Fruit fly (Drosophila melanogaster) whole organism, embryonic: ENCODE results near the gene CG42577.

ENCODE experiments used
- CG10431 ChIP-seq: fragments of 200-800 bp; sonication (Bioruptor generic); optimal IDR thresholded peaks from 3 replicates; lab custom pipeline; 2018; ENCODE audit warnings: missing biosample characterization, mild to moderate bottlenecking, missing genetic modification characterization
- CG10565 ChIP-seq: fragments of 200-800 bp; sonication (Bioruptor generic); optimal IDR thresholded peaks from 3 replicates; lab custom pipeline; 2016; ENCODE audit warnings: missing biosample characterization, mild to moderate bottlenecking, missing genetic modification characterization
- CG11456 ChIP-seq: fragments of 200-800 bp; sonication (Bioruptor generic); IDR thresholded peaks from 3 replicates; pipeline ENCODE4 v1.3.6; 2022; ENCODE audit warnings: missing biosample characterization, missing genetic modification characterization
- CG11723 ChIP-seq: fragments of 200-800 bp; sonication (Bioruptor generic); optimal IDR thresholded peaks from 2 replicates; lab custom pipeline; 2017; ENCODE audit warnings: missing biosample characterization, mild to moderate bottlenecking, missing genetic modification characterization
- CG14014 ChIP-seq: fragments of 200-800 bp; sonication (Bioruptor generic); IDR thresholded peaks from 2 replicates; pipeline ENCODE4 v1.3.6; 2022; ENCODE audit warnings: missing biosample characterization, missing genetic modification characterization
- CG17361 ChIP-seq: fragments of 200-800 bp; sonication (Bioruptor generic); IDR thresholded peaks from 3 replicates; pipeline ENCODE4 v1.3.6; 2022; ENCODE audit warnings: missing biosample characterization, missing genetic modification characterization
- CG17802 ChIP-seq: fragments of 200-800 bp; sonication (Bioruptor generic); optimal IDR thresholded peaks from 2 replicates; lab custom pipeline; 2018; ENCODE audit warnings: missing biosample characterization, mild to moderate bottlenecking, missing genetic modification characterization, moderate library complexity
- CG18262 ChIP-seq: fragments of 200-800 bp; optimal IDR thresholded peaks from 3 replicates; lab custom pipeline; 2019; ENCODE audit warnings: missing biosample characterization, mild to moderate bottlenecking, missing genetic modification characterization, moderate library complexity
- CG2120 ChIP-seq: fragments of 200-800 bp; sonication (Bioruptor generic); optimal IDR thresholded peaks from 3 replicates; lab custom pipeline; 2016; ENCODE audit warnings: missing biosample characterization, missing genetic modification characterization
- CG2875 ChIP-seq: fragments of 200-800 bp; sonication (Bioruptor generic); optimal IDR thresholded peaks from 2 replicates; lab custom pipeline; 2017; ENCODE audit warnings: missing biosample characterization, mild to moderate bottlenecking, missing genetic modification characterization, missing genetic modification reagents
- CG31365 ChIP-seq: fragments of 200-800 bp; sonication (Bioruptor generic); optimal IDR thresholded peaks from 2 replicates; lab custom pipeline; 2018; ENCODE audit warnings: missing biosample characterization, mild to moderate bottlenecking, missing genetic modification characterization
- CG4617 ChIP-seq: fragments of 200-800 bp; sonication (Bioruptor generic); optimal IDR thresholded peaks from 3 replicates; lab custom pipeline; 2016; ENCODE audit warnings: missing biosample characterization, missing genetic modification characterization, borderline replicate concordance
- CG7839 ChIP-seq: fragments of 200-800 bp; sonication (Bioruptor generic); optimal IDR thresholded peaks from 3 replicates; lab custom pipeline; 2018; ENCODE audit warnings: missing biosample characterization, mild to moderate bottlenecking, missing genetic modification characterization, moderate library complexity
- CG9817 ChIP-seq: fragments of 200-800 bp; sonication (Bioruptor generic); optimal IDR thresholded peaks from 2 replicates; lab custom pipeline; 2018; ENCODE audit warnings: missing biosample characterization, mild to moderate bottlenecking, missing genetic modification characterization, moderate library complexity
- Dad ChIP-seq: fragments of 200-800 bp; sonication (Bioruptor generic); optimal IDR thresholded peaks from 3 replicates; lab custom pipeline; 2016; ENCODE audit warnings: missing biosample characterization, missing genetic modification characterization
- Dll ChIP-seq: fragments of 200-800 bp; sonication (Bioruptor generic); IDR thresholded peaks from 4 replicates; pipeline ENCODE4 v1.3.6; 2022; ENCODE audit warnings: missing biosample characterization, missing genetic modification characterization; ENCODE audit not compliant: partially characterized antibody
- Dref ChIP-seq: fragments of 200-800 bp; sonication (Bioruptor generic); IDR thresholded peaks from 2 replicates; pipeline ENCODE4 v1.3.6; 2022; ENCODE audit warnings: missing biosample characterization, missing genetic modification characterization
- Eip74EF ChIP-seq, 2 experiments: fragments of 200-800 bp in 1 of 2; fragments of >200 bp in 1 of 2; sonication (Bioruptor generic) in 1 of 2; optimal IDR thresholded peaks; 2 replicates each; lab custom pipeline; 2017 to 2019; ENCODE audit warnings: missing biosample characterization in 2 of 2, missing genetic modification characterization in 2 of 2, mild to moderate bottlenecking in 1 of 2, moderate library complexity in 1 of 2
- Elba2 ChIP-seq: fragments of 200-800 bp; sonication (Bioruptor generic); optimal IDR thresholded peaks from 3 replicates; lab custom pipeline; 2016; ENCODE audit warnings: missing biosample characterization, missing genetic modification characterization
- Fer2 ChIP-seq: fragments of 200-800 bp; sonication (Bioruptor generic); optimal IDR thresholded peaks from 2 replicates; lab custom pipeline; 2018; ENCODE audit warnings: missing biosample characterization, mild to moderate bottlenecking, missing genetic modification characterization, moderate library complexity
- H2.0 ChIP-seq: fragments of 200-800 bp; sonication (Bioruptor generic); IDR thresholded peaks from 2 replicates; pipeline ENCODE4 v1.3.6; 2022; ENCODE audit warnings: missing biosample characterization, missing genetic modification characterization
- Hand ChIP-seq: fragments of 200-800 bp; sonication (Bioruptor generic); optimal IDR thresholded peaks from 2 replicates; lab custom pipeline; 2017; ENCODE audit warnings: mild to moderate bottlenecking, missing biosample characterization, missing genetic modification reagents, missing genetic modification characterization
- Med ChIP-seq: fragments of 200-800 bp; sonication (Bioruptor generic); peaks from one replicate; lab custom pipeline; 2016; ENCODE audit warnings: missing biosample characterization, missing genetic modification characterization, mild to moderate bottlenecking, inconsistent platforms, moderate library complexity
- Rx ChIP-seq: fragments of 200-800 bp; sonication (Bioruptor generic); IDR thresholded peaks from 2 replicates; pipeline ENCODE4 v1.3.6; 2022; ENCODE audit warnings: missing biosample characterization, missing genetic modification characterization
- Spps ChIP-seq: fragments of 200-800 bp; sonication (Bioruptor generic); optimal IDR thresholded peaks from 2 replicates; lab custom pipeline; 2018; ENCODE audit warnings: missing biosample characterization, mild to moderate bottlenecking, missing genetic modification characterization
- Vsx1 ChIP-seq: fragments of 200-800 bp; sonication (Bioruptor generic); optimal IDR thresholded peaks from 2 replicates; lab custom pipeline; 2017; ENCODE audit warnings: missing biosample characterization, mild to moderate bottlenecking, missing genetic modification characterization, missing genetic modification reagents
- amos ChIP-seq: fragments of 200-800 bp; sonication (Bioruptor generic); IDR thresholded peaks from 2 replicates; pipeline ENCODE4 v1.3.6; 2022; ENCODE audit warnings: missing biosample characterization, missing genetic modification characterization; ENCODE audit not compliant: partially characterized antibody
- bbx ChIP-seq: fragments of 200-800 bp; sonication (Bioruptor generic); IDR thresholded peaks from 2 replicates; pipeline ENCODE4 v1.3.6; 2022; ENCODE audit warnings: missing biosample characterization, missing genetic modification characterization; ENCODE audit not compliant: partially characterized antibody
- bcd ChIP-seq: fragments of 200-800 bp; sonication (Bioruptor generic); optimal IDR thresholded peaks from 2 replicates; lab custom pipeline; 2017; ENCODE audit warnings: missing biosample characterization, mild to moderate bottlenecking, missing genetic modification characterization
- bigmax ChIP-seq: fragments of 200-800 bp; sonication (Bioruptor generic); optimal IDR thresholded peaks from 2 replicates; lab custom pipeline; 2018; ENCODE audit warnings: missing biosample characterization, mild to moderate bottlenecking, missing genetic modification characterization
- dysf ChIP-seq: fragments of 200-800 bp; sonication (Bioruptor generic); IDR thresholded peaks from 3 replicates; pipeline ENCODE4 v1.3.6; 2022; ENCODE audit warnings: missing biosample characterization, missing genetic modification characterization
- ems ChIP-seq: fragments of 200-800 bp; sonication (Bioruptor generic); optimal IDR thresholded peaks from 3 replicates; lab custom pipeline; 2016; ENCODE audit warnings: missing biosample characterization, missing genetic modification characterization
- fd102C ChIP-seq: fragments of 200-800 bp; sonication (Bioruptor generic); optimal IDR thresholded peaks from 2 replicates; lab custom pipeline; 2018; ENCODE audit warnings: missing biosample characterization, mild to moderate bottlenecking, missing genetic modification characterization, moderate library complexity
- gce ChIP-seq: fragments of 200-800 bp; sonication (Bioruptor generic); IDR thresholded peaks from 3 replicates; pipeline ENCODE4 v1.3.6; 2022; ENCODE audit warnings: missing biosample characterization, missing genetic modification characterization
- ham ChIP-seq: fragments of 200-800 bp; sonication (Bioruptor generic); IDR thresholded peaks from 2 replicates; pipeline ENCODE4 v1.3.6; 2022; ENCODE audit warnings: missing biosample characterization, missing genetic modification characterization
- hkb ChIP-seq, 2 experiments: fragments of 200-800 bp in 1 of 2; fragments of >200 bp in 1 of 2; sonication (Bioruptor generic) in 1 of 2; IDR thresholded peaks in 1 of 2; optimal IDR thresholded peaks in 1 of 2; 2 replicates each; pipeline versions ENCODE4 v1.3.6 to Lab custom; 2017 to 2022; ENCODE audit warnings: missing biosample characterization in 1 of 2, missing genetic modification characterization in 1 of 2
- inv ChIP-seq: fragments of 200-800 bp; sonication (Bioruptor generic); IDR thresholded peaks from 2 replicates; pipeline ENCODE4 v1.3.6; 2022; ENCODE audit warnings: missing biosample characterization, missing genetic modification characterization; ENCODE audit not compliant: partially characterized antibody
- kay ChIP-seq: fragments of 200-800 bp; sonication (Bioruptor generic); optimal IDR thresholded peaks from 2 replicates; lab custom pipeline; 2016; ENCODE audit warnings: missing biosample characterization, missing genetic modification characterization
- run ChIP-seq: fragments of 200-800 bp; sonication (Bioruptor generic); optimal IDR thresholded peaks from 3 replicates; lab custom pipeline; 2018; ENCODE audit warnings: missing biosample characterization, mild to moderate bottlenecking, missing genetic modification characterization
- salm ChIP-seq: fragments of 200-800 bp; sonication (Bioruptor generic); optimal IDR thresholded peaks from 2 replicates; lab custom pipeline; 2018; ENCODE audit warnings: missing biosample characterization, mild to moderate bottlenecking, missing genetic modification characterization
- scrt ChIP-seq: fragments of 200-800 bp; sonication (Bioruptor generic); optimal IDR thresholded peaks from 2 replicates; lab custom pipeline; 2018; ENCODE audit warnings: missing biosample characterization, mild to moderate bottlenecking, missing genetic modification characterization, moderate library complexity
- sens ChIP-seq: fragments of 200-800 bp; sonication (Bioruptor generic); peaks from one replicate; lab custom pipeline; 2016; ENCODE audit warnings: missing biosample characterization, missing genetic modification characterization
- slbo ChIP-seq: fragments of 200-800 bp; sonication (Bioruptor generic); IDR thresholded peaks from 2 replicates; pipeline ENCODE4 v1.3.6; 2022; ENCODE audit warnings: missing biosample characterization, missing genetic modification characterization
- sob ChIP-seq: fragments of 200-800 bp; sonication (Bioruptor generic); IDR thresholded peaks from 2 replicates; pipeline ENCODE4 v1.3.6; 2022; ENCODE audit warnings: missing biosample characterization, missing genetic modification characterization
- ssp ChIP-seq: fragments of 200-800 bp; sonication (Bioruptor generic); IDR thresholded peaks from 2 replicates; pipeline ENCODE4 v1.3.6; 2022; ENCODE audit warnings: missing biosample characterization, missing genetic modification characterization
- stwl ChIP-seq: fragments of 200-800 bp; sonication (Bioruptor generic); optimal IDR thresholded peaks from 3 replicates; lab custom pipeline; 2018; ENCODE audit warnings: missing biosample characterization, mild to moderate bottlenecking, missing genetic modification characterization, moderate library complexity
- tap ChIP-seq: fragments of 200-800 bp; optimal IDR thresholded peaks from 3 replicates; lab custom pipeline; 2019; ENCODE audit warnings: missing biosample characterization, mild to moderate bottlenecking, missing genetic modification characterization, moderate library complexity
- tll ChIP-seq, 2 experiments: fragments of 200-800 bp in 1 of 2; fragments of >200 bp in 1 of 2; sonication (Bioruptor generic) in 1 of 2; optimal IDR thresholded peaks; 2 replicates each; lab custom pipeline; 2017 to 2019; ENCODE audit warnings: missing biosample characterization in 2 of 2, missing genetic modification characterization in 2 of 2, mild to moderate bottlenecking in 1 of 2, moderate library complexity in 1 of 2
- vfl ChIP-seq: fragments of 200-800 bp; sonication (Bioruptor generic); optimal IDR thresholded peaks from 2 replicates; lab custom pipeline; 2016; ENCODE audit warnings: missing biosample characterization, missing genetic modification characterization
- vvl ChIP-seq: fragments of 200-800 bp; sonication (Bioruptor generic); IDR thresholded peaks from 2 replicates; pipeline ENCODE4 v1.3.6; 2022; ENCODE audit warnings: missing biosample characterization, missing genetic modification characterization

CG42577 gene

DNA sequence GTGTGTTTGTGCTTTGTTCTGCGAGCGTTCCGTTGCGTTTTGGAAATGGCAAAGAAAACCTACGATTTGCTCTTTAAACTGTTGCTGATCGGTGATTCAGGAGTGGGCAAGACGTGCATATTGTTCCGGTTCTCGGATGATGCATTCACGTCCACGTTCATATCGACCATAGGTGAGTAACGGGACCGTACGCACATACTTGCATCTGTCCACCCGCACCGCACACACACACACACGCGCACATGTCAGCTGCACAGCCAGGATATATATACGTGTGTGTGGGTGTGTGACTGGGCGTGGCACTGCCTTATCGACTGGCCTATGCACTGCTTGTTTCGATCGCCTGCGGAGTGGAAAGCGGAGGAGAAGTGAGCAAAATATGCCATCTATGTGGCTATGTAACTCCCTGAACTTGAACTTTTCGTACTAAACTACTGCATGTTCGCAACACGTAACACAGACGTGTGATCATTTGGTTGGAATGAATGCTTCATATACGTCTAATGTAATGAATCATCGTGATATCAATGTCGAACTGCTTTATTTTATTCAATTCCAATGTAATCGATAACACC lies 7.4 kb upstream of the CG42577 start (continued):
- no peak for TF ChIP-seq inv (GFP tag; lab: Robert Waterston, UW)
- TF ChIP-seq bigmax (GFP tag; lab: Kevin White, UChicago) = no peak
- TF ChIP-seq amos = no peak
- TF ChIP-seq vvl (GFP tag; lab: Robert Waterston, UW) = no peak
- no peak for TF ChIP-seq run
- TF ChIP-seq CG4617 (GFP tag; lab: Kevin White, UChicago) = no peak
- no peak for TF ChIP-seq dysf (GFP tag; lab: Robert Waterston, UW)
- TF ChIP-seq Spps (tag; lab: Kevin White, UChicago) = no peak
- no peak for TF ChIP-seq Dad (GFP tag; lab: Kevin White, UChicago)
- TF ChIP-seq Dref (GFP tag; lab: Robert Waterston, UW) = 0 out of 2 replicates have a peak, but pooled peaks have one; percentile 42
- no peak for TF ChIP-seq CG7839 (tag; lab: Kevin White, UChicago)
- no peak for TF ChIP-seq Elba2 (GFP tag; lab: Kevin White, UChicago)
- TF ChIP-seq CG10431 = no peak
- no peak for TF ChIP-seq Rx (GFP tag; lab: Robert Waterston, UW)
- 0 out of 2 replicates have a peak, but pooled peaks have one; percentile 6 for TF ChIP-seq bbx (GFP tag; lab: Robert Waterston, UW)
- no peak for TF ChIP-seq Vsx1 (GFP tag; lab: Kevin White, UChicago)
- TF ChIP-seq stwl (tag; lab: Kevin White, UChicago) = peak; percentile 33
- no peak for TF ChIP-seq bcd (GFP tag; lab: Kevin White, UChicago)
- no peak for TF ChIP-seq fd102C (GFP tag; lab: Kevin White, UChicago)
- TF ChIP-seq hkb (optimal IDR thresholded peaks at IDR 0.05; lab: Kevin White, UChicago) = no peak
- TF ChIP-seq hkb (GFP tag; IDR thresholded peaks at IDR 0.05; lab: Robert Waterston, UW) = no peak
- no peak for TF ChIP-seq gce (GFP tag; lab: Robert Waterston, UW)
- peak; percentile 94 for TF ChIP-seq CG31365 (tag; lab: Kevin White, UChicago)
- no peak for TF ChIP-seq CG11723 (GFP tag; lab: Kevin White, UChicago)
- TF ChIP-seq tap (tag; lab: Kevin White, UChicago) = no peak
- no peak for TF ChIP-seq sob (GFP tag; lab: Robert Waterston, UW)
- TF ChIP-seq salm (tag; lab: Kevin White, UChicago) = no peak
- no peak for TF ChIP-seq CG11456 (GFP tag; lab: Robert Waterston, UW)
- no peak for TF ChIP-seq tll (GFP tag; optimal IDR thresholded peaks at IDR 0.05; lab: Kevin White, UChicago)
- TF ChIP-seq CG14014 (GFP tag; lab: Robert Waterston, UW) = no peak
- no peak for TF ChIP-seq Dll
- no peak for TF ChIP-seq ham (GFP tag; lab: Robert Waterston, UW)
- TF ChIP-seq CG9817 (tag; lab: Kevin White, UChicago) = no peak
- TF ChIP-seq Med (GFP tag; lab: Kevin White, UChicago) = no peak
- no peak for TF ChIP-seq CG2120 (GFP tag; lab: Kevin White, UChicago)
- TF ChIP-seq Eip74EF (GFP tag; optimal IDR thresholded peaks at IDR 0.05; lab: Kevin White, UChicago) = no peak
- TF ChIP-seq ssp (GFP tag; lab: Robert Waterston, UW) = no peak
- TF ChIP-seq vfl (GFP tag; lab: Kevin White, UChicago) = no peak
- no peak for TF ChIP-seq Fer2 (tag; lab: Kevin White, UChicago)
- no peak for TF ChIP-seq CG18262
- no peak for TF ChIP-seq Hand
- TF ChIP-seq scrt (GFP tag; lab: Kevin White, UChicago) = no peak
- TF ChIP-seq CG17802 = no peak
- no peak for TF ChIP-seq slbo (GFP tag; lab: Robert Waterston, UW)
- no peak for TF ChIP-seq CG10565 (GFP tag; lab: Kevin White, UChicago)
- TF ChIP-seq kay (GFP tag; lab: Kevin White, UChicago) = peak; percentile 79
- TF ChIP-seq sens (GFP tag; lab: Kevin White, UChicago) = peak; percentile 63
- TF ChIP-seq H2.0 (GFP tag; lab: Robert Waterston, UW) = no peak
- no peak for TF ChIP-seq CG2875 (GFP tag; lab: Kevin White, UChicago)
- TF ChIP-seq ems (GFP tag; lab: Kevin White, UChicago) = no peak
- no peak for TF ChIP-seq CG17361 (GFP tag; lab: Robert Waterston, UW)
